Fruit fly (Drosophila melanogaster): ENCODE results near the gene Acer.

Gene Acer

DNA sequence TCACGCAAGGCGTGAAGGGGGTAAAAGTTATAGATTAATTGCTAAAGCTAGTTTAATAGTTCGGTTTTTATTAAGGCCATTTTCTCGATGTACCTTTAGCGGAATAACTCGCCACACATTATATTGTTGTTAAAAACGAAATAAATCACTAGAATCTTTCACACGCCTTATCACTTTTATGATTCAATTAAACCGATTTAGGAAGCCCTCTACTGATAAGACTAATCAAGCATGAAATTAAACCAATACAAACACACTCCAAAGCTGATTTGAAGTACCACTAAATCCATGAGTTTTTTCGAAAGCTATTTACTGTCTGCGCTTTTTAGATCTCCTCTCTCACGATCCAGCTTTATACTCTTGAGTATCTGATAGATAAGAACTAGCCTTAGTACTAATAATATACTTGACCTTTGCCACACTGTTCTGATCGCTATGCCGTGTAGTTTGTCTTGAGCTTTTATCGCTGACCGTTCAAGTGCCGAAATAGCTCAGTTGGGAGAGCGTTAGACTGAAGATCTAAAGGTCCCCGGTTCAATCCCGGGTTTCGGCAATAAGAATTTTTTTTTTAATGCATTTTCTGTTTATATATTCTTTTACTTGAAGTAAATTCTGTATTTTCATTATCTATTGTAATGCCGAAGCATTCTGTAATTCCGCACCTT is 48.8 kb downstream of the Acer start (continued):
- TF ChIP-seq ara (GFP tag; IDR thresholded peaks at IDR 0.05), result no peak
- no peak for TF ChIP-seq ap (GFP tag; IDR thresholded peaks at IDR 0.05)
- no peak for TF ChIP-seq Dad (GFP tag; optimal IDR thresholded peaks at IDR 0.05)
- no peak for TF ChIP-seq CG18262 (tag; optimal IDR thresholded peaks at IDR 0.05)
- TF ChIP-seq HmgZ (tag; optimal IDR thresholded peaks at IDR 0.05), result peak; percentile 21
- TF ChIP-seq Six4 (GFP tag; optimal IDR thresholded peaks at IDR 0.05), result no peak

DNA sequence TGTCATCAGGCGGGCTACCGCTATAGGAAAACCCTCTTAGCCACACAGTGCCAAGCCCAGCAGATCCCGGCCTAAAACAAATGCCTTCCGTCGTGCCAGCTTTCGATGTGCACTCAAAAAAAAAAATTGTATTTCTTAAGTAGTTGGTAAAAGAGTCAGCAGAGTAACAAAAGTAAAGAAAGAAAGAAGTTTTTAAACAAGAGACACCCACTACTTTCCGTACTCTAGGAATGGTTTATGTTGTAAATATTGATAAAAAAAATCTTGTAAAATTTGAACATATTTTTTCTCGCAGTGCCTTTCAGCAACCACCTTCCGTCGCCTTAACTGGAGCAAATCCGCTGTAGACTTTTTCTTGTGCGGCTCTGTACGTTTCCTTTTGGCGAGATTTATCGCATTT is 51.2 kb downstream of the Acer start:
- peak; percentile 17 for TF ChIP-seq crc (GFP tag; optimal IDR thresholded peaks at IDR 0.05)
- TF ChIP-seq ro (GFP tag; IDR thresholded peaks at IDR 0.05), result no peak
- no peak for TF ChIP-seq H15 (GFP tag; IDR thresholded peaks at IDR 0.05)
- TF ChIP-seq Rfx (GFP tag; IDR thresholded peaks at IDR 0.05), result no peak
- TF ChIP-seq gce (GFP tag; IDR thresholded peaks at IDR 0.05), result no peak
- TF ChIP-seq CkIIα-i1 (GFP tag; IDR thresholded peaks at IDR 0.05), result no peak
- TF ChIP-seq Doc3 (GFP tag; IDR thresholded peaks at IDR 0.05; ENCODE audit: partially characterized antibody), result no peak
- TF ChIP-seq chn (GFP tag; optimal IDR thresholded peaks at IDR 0.05), result peak; percentile 4
- TF ChIP-seq bab2 (GFP tag; optimal IDR thresholded peaks at IDR 0.05), result peak; percentile 52
- TF ChIP-seq CG8765 (GFP tag; IDR thresholded peaks at IDR 0.05), result no peak
- no peak for TF ChIP-seq eyg (GFP tag; optimal IDR thresholded peaks at IDR 0.05)
- TF ChIP-seq PHDP (tag; optimal IDR thresholded peaks at IDR 0.05), result peak; percentile 28
- TF ChIP-seq Hmx (GFP tag; optimal IDR thresholded peaks at IDR 0.05), result no peak
- TF ChIP-seq aop (GFP tag; IDR thresholded peaks at IDR 0.05), result no peak
- no peak for TF ChIP-seq Oaz (GFP tag; IDR thresholded peaks at IDR 0.05)
- TF ChIP-seq nerfin-2 (GFP tag; IDR thresholded peaks at IDR 0.05; ENCODE audit: partially characterized antibody), result no peak
- TF ChIP-seq CG31365 (tag; optimal IDR thresholded peaks at IDR 0.05), result no peak
- TF ChIP-seq eve (GFP tag; optimal IDR thresholded peaks at IDR 0.05), result peak in 1 of 2 experiments; percentile 34
- peak; percentile 61 for TF ChIP-seq Oli (tag; optimal IDR thresholded peaks at IDR 0.05)
- no peak for TF ChIP-seq CG10431 (GFP tag; optimal IDR thresholded peaks at IDR 0.05)
- peak; percentile 36 for TF ChIP-seq CG9609 (GFP tag; optimal IDR thresholded peaks at IDR 0.05)
- peak; percentile 7 for TF ChIP-seq trem (tag; optimal IDR thresholded peaks at IDR 0.05)
- peak; percentile 44 for TF ChIP-seq pum (GFP tag; optimal IDR thresholded peaks at IDR 0.05)
- no peak for TF ChIP-seq Rx (GFP tag; IDR thresholded peaks at IDR 0.05)
- no peak for TF ChIP-seq CG5953 (GFP tag; IDR thresholded peaks at IDR 0.05)
- TF ChIP-seq Blimp-1 (GFP tag; optimal IDR thresholded peaks at IDR 0.05), result peak; percentile 55
- TF ChIP-seq CG3407 (GFP tag; optimal IDR thresholded peaks at IDR 0.05), result peak; percentile 0
- no peak for TF ChIP-seq CG16813 (GFP tag; IDR thresholded peaks at IDR 0.05; ENCODE audit: partially characterized antibody)
- no peak for TF ChIP-seq ash1 (GFP tag; optimal IDR thresholded peaks at IDR 0.05)
- TF ChIP-seq p53 (GFP tag; optimal IDR thresholded peaks at IDR 0.05), result no peak
- peak; percentile 55 for TF ChIP-seq CG30403 (GFP tag; optimal IDR thresholded peaks at IDR 0.05)
- no peak for TF ChIP-seq CG7372 (GFP tag; IDR thresholded peaks at IDR 0.05)
- TF ChIP-seq psq (GFP tag; optimal IDR thresholded peaks at IDR 0.05), result no peak
- TF ChIP-seq sisA (GFP tag; IDR thresholded peaks at IDR 0.05), result peak; percentile 22; the same call in 1 of the 2 replicates
- no peak for TF ChIP-seq CG13287 (GFP tag; IDR thresholded peaks at IDR 0.05; ENCODE audit: partially characterized antibody)
- no peak for TF ChIP-seq h (optimal IDR thresholded peaks at IDR 0.05)
- TF ChIP-seq salm (tag; optimal IDR thresholded peaks at IDR 0.05), result no peak
- TF ChIP-seq CG2875 (GFP tag; optimal IDR thresholded peaks at IDR 0.05), result peak; percentile 11
- TF ChIP-seq jigr1 (GFP tag; IDR thresholded peaks at IDR 0.05), result no peak
- TF ChIP-seq CG13775 (GFP tag; optimal IDR thresholded peaks at IDR 0.05), result peak; percentile 49
- TF ChIP-seq da (GFP tag; optimal IDR thresholded peaks at IDR 0.05), result no peak
- TF ChIP-seq Spps (tag; optimal IDR thresholded peaks at IDR 0.05), result no peak
- no peak for TF ChIP-seq tap (tag; optimal IDR thresholded peaks at IDR 0.05)
- no peak for TF ChIP-seq CG8478 (optimal IDR thresholded peaks at IDR 0.05)
- TF ChIP-seq ssp (GFP tag; IDR thresholded peaks at IDR 0.05), result no peak
